Worm (Caenorhabditis elegans) whole organism, mixed stage, embryonic: ENCODE measurements around the gene F14D2.5.

Experiments used
- M03D4.4 ChIP-seq: sonication (generic microtip); optimal IDR thresholded peaks from 2 replicates; lab custom pipeline; 2017; ENCODE audit warnings: mild to moderate bottlenecking, missing genetic modification characterization, missing compliant biosample characterization
- bed-3 ChIP-seq: fragments of 200-800 bp; sonication (Bioruptor generic); optimal IDR thresholded peaks from 3 replicates; lab custom pipeline; 2018; ENCODE audit warnings: mild to moderate bottlenecking, missing genetic modification characterization, moderate library complexity, missing compliant biosample characterization
- blmp-1 ChIP-seq: fragments of 150-350 bp; optimal IDR thresholded peaks from 2 replicates; lab custom pipeline; 2014; ENCODE audit warnings: missing biosample characterization, missing genetic modification characterization
- ceh-39 ChIP-seq: fragments of 150-350 bp; optimal IDR thresholded peaks from 2 replicates; lab custom pipeline; 2014; ENCODE audit warnings: missing biosample characterization, missing genetic modification characterization
- ceh-43 ChIP-seq: fragments of 200-800 bp; sonication (Bioruptor generic); optimal IDR thresholded peaks from 2 replicates; lab custom pipeline; 2018; ENCODE audit warnings: mild to moderate bottlenecking, missing genetic modification characterization, moderate library complexity, missing compliant biosample characterization
- ceh-83 ChIP-seq: fragments of 200-800 bp; sonication (Bioruptor generic); optimal IDR thresholded peaks from 2 replicates; lab custom pipeline; 2018; ENCODE audit warnings: mild to moderate bottlenecking, missing genetic modification characterization, missing compliant biosample characterization
- ces-1 ChIP-seq: fragments of 150-350 bp; optimal IDR thresholded peaks from 2 replicates; lab custom pipeline; 2014; ENCODE audit warnings: missing biosample characterization, missing genetic modification reagents, missing genetic modification characterization
- cnd-1 ChIP-seq: fragments of 200-800 bp; sonication (Bioruptor generic); optimal IDR thresholded peaks from 2 replicates; lab custom pipeline; 2018; ENCODE audit warnings: mild to moderate bottlenecking, missing genetic modification characterization, missing compliant biosample characterization
- elt-1 ChIP-seq: sonication (generic microtip); optimal IDR thresholded peaks from 2 replicates; lab custom pipeline; 2017; ENCODE audit warnings: missing genetic modification characterization, mild to moderate bottlenecking, missing compliant biosample characterization, antibody characterized with exemption, moderate library complexity, borderline replicate concordance; ENCODE audit not compliant: insufficient read depth
- elt-3 ChIP-seq: fragments of 150-350 bp; optimal IDR thresholded peaks from 2 replicates; lab custom pipeline; 2014; ENCODE audit warnings: missing biosample characterization, missing genetic modification characterization
- ham-2 ChIP-seq: fragments of 200-800 bp; sonication (Bioruptor generic); optimal IDR thresholded peaks from 2 replicates; lab custom pipeline; 2018; ENCODE audit warnings: mild to moderate bottlenecking, missing genetic modification characterization, missing compliant biosample characterization
- hlh-1 ChIP-seq: fragments of 150-350 bp; optimal IDR thresholded peaks from 2 replicates; lab custom pipeline; 2014; ENCODE audit warnings: missing biosample characterization, missing genetic modification reagents, missing genetic modification characterization
- lin-13 ChIP-seq: fragments of 150-350 bp; optimal IDR thresholded peaks from 2 replicates; lab custom pipeline; 2014; ENCODE audit warnings: missing biosample characterization, missing genetic modification characterization
- lsy-2 ChIP-seq: fragments of 150-350 bp; optimal IDR thresholded peaks from 2 replicates; lab custom pipeline; 2014; ENCODE audit warnings: missing biosample characterization, missing genetic modification characterization
- mab-5 ChIP-seq: fragments of 150-350 bp; optimal IDR thresholded peaks from 2 replicates; lab custom pipeline; 2014; ENCODE audit warnings: missing biosample characterization, missing genetic modification characterization
- mep-1 ChIP-seq: fragments of 150-350 bp; optimal IDR thresholded peaks from 2 replicates; lab custom pipeline; 2017; ENCODE audit warnings: missing biosample characterization, missing genetic modification reagents, missing genetic modification characterization, inconsistent platforms
- mls-2 ChIP-seq: sonication (generic microtip); optimal IDR thresholded peaks from 2 replicates; lab custom pipeline; 2016; ENCODE audit warnings: mild to moderate bottlenecking, missing genetic modification characterization, moderate library complexity, missing compliant biosample characterization
- nhr-12 ChIP-seq: fragments of 150-350 bp; optimal IDR thresholded peaks from 2 replicates; lab custom pipeline; 2014; ENCODE audit warnings: missing biosample characterization, missing genetic modification characterization
- nhr-2 ChIP-seq: fragments of 150-350 bp; optimal IDR thresholded peaks from 2 replicates; lab custom pipeline; 2014; ENCODE audit warnings: missing biosample characterization, missing genetic modification characterization
- nhr-28 ChIP-seq: fragments of 150-350 bp; optimal IDR thresholded peaks from 2 replicates; lab custom pipeline; 2014; ENCODE audit warnings: missing biosample characterization, missing genetic modification characterization
- nhr-76 ChIP-seq: sonication (generic microtip); optimal IDR thresholded peaks from 2 replicates; lab custom pipeline; 2017; ENCODE audit warnings: missing biosample characterization, missing genetic modification characterization
- pha-4 ChIP-seq: fragments of 150-350 bp; optimal IDR thresholded peaks from 2 replicates; lab custom pipeline; 2018; ENCODE audit warnings: missing biosample characterization, missing genetic modification reagents, missing genetic modification characterization
- sem-2 ChIP-seq: fragments of 200-800 bp; sonication (Bioruptor generic); optimal IDR thresholded peaks from 2 replicates; lab custom pipeline; 2018; ENCODE audit warnings: mild to moderate bottlenecking, missing genetic modification characterization, missing compliant biosample characterization
- snpc-4 ChIP-seq: fragments of 150-350 bp; optimal IDR thresholded peaks from 2 replicates; lab custom pipeline; 2014; ENCODE audit warnings: missing biosample characterization, missing genetic modification characterization
- sptf-1 ChIP-seq: sonication (generic microtip); optimal IDR thresholded peaks from 2 replicates; lab custom pipeline; 2017; ENCODE audit warnings: mild to moderate bottlenecking, missing genetic modification characterization, moderate library complexity, missing compliant biosample characterization
- tbx-8 ChIP-seq: fragments of 200-800 bp; sonication (Bioruptor generic); optimal IDR thresholded peaks from 2 replicates; lab custom pipeline; 2018; ENCODE audit warnings: mild to moderate bottlenecking, missing genetic modification characterization, moderate library complexity, missing compliant biosample characterization
- unc-62 ChIP-seq: fragments of 150-350 bp; optimal IDR thresholded peaks from 2 replicates; lab custom pipeline; 2014; ENCODE audit warnings: missing biosample characterization, missing genetic modification reagents, missing genetic modification characterization
- zip-8 ChIP-seq: fragments of 150-350 bp; optimal IDR thresholded peaks from 2 replicates; lab custom pipeline; 2014; ENCODE audit warnings: missing biosample characterization, missing genetic modification characterization
- ztf-11 ChIP-seq: fragments of 150-350 bp; optimal IDR thresholded peaks from 2 replicates; lab custom pipeline; 2014; ENCODE audit warnings: missing biosample characterization, missing genetic modification characterization

Gene F14D2.5

DNA sequence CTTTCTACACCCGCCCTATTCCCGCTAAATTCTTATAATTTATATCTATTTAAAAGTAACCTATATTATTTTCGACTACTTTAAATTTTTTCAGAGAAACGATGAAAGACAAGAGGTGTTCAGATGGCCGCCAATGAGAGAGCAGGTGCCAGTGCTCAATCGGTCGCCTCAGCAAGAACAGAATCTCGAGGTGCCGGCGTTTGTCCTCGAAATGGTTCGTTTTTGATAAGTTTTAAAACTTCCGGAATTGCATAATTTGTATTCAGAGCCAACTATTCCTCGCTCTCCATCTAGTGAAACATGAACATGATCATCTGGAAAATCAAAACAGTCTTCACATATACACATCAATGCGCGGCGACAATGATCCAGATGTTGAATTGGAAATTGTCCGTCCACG lies 30.7 kb downstream of the F14D2.5 start, which contains the start of gene bath-23:
Gene bath-23, plus strand, starts transcription at position 301 of the 400 bp plus-strand sequence.
- TF ChIP-seq tbx-8, result no peak
- TF ChIP-seq ztf-11 (tag; lab: Kevin White, UChicago), result no peak
- TF ChIP-seq elt-1 (tag; lab: Kevin White, UChicago), result no peak
- no peak for TF ChIP-seq pha-4 (tag; lab: Kevin White, UChicago)
- TF ChIP-seq nhr-76 (tag; lab: Kevin White, UChicago), result no peak
- TF ChIP-seq cnd-1, result no peak
- no peak for TF ChIP-seq lsy-2
- no peak for TF ChIP-seq nhr-28 (tag; lab: Kevin White, UChicago)
- TF ChIP-seq lin-13 (tag; lab: Kevin White, UChicago), result no peak
- no peak for TF ChIP-seq nhr-2 (tag; lab: Kevin White, UChicago)
- no peak for TF ChIP-seq bed-3
- TF ChIP-seq nhr-12 (tag; lab: Kevin White, UChicago), result no peak
- no peak for TF ChIP-seq mep-1 (tag; lab: Kevin White, UChicago)
- no peak for TF ChIP-seq sem-2
- no peak for TF ChIP-seq ham-2 (GFP tag; lab: Kevin White, UChicago)

DNA sequence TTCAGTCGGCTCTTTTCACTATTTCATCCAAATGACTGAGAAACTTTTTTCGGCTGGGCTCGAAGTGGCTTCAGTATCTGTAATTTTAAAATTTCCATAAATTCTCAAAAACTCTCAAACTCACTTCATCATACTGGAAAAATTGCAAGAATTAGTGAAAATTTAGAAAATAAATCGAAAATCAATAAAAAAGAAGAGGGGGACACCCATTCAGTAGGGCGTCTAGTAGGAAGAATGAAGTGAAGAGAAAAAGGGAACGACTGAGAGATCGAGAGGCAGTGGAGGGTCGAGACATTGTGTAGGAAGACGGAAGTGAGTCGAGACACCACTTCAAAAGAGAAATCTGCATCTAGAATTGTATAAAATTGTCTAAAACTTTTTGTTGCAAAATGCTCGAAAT lies 33.5 kb downstream of the F14D2.5 start:
- TF ChIP-seq ces-1, result peak; percentile 77
- TF ChIP-seq elt-1 (tag; lab: Kevin White, UChicago), result no peak

DNA sequence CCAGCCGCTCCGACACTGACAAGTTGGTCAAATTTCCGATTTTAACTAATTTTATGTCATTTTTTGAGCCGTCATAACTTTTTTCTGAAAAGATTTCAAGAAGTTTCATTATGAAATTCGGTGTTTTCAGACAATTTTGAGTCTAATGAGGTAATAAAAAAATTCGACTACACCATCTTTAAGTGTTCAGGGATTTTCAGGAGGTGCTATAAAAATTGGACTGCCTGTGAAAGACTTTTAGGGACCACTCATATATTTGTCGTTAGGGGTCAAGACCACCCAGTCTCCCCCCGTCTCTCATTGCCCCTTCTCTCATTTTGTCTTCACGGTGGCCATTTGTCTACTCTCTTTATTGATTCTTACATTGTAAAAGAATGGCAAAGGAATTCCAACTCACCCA lies 34.4 kb downstream of the F14D2.5 start, which contains the start of gene bath-10:
Gene bath-10, plus strand, starts transcription at position 301 of the 400 bp plus-strand sequence.
- TF ChIP-seq nhr-12 (tag; lab: Kevin White, UChicago), result no peak
- peak; percentile 22 for TF ChIP-seq nhr-2 (tag; lab: Kevin White, UChicago)

DNA sequence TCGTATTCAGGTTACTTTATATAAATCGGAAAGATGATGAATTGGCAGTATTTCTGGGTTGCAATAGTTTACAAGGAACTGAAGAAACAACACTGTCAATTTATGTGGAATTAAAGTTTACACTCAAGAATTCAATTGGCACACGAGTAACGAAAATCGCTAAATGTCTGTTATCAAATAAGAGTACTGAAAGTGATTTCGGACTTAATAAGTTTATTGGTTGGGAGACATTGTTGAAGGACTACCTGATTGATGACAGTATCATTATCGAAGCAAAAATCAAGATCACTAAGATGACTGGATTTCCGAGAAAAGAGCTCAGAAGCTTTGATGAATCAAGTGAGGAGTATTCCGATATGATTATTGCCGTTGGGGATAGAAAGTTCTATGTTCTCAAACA lies 35.0 kb downstream of the F14D2.5 start:
- no peak for TF ChIP-seq bed-3
- TF ChIP-seq ceh-39 (tag; lab: Kevin White, UChicago), result no peak
- no peak for TF ChIP-seq ceh-83 (GFP tag; lab: Kevin White, UChicago)
- TF ChIP-seq elt-3 (tag; lab: Kevin White, UChicago), result no peak
- no peak for TF ChIP-seq hlh-1 (tag; lab: Kevin White, UChicago)
- TF ChIP-seq snpc-4 (tag; lab: Kevin White, UChicago), result no peak
- TF ChIP-seq elt-1 (tag; lab: Kevin White, UChicago), result no peak
- no peak for TF ChIP-seq mab-5 (tag; lab: Kevin White, UChicago)
- TF ChIP-seq ces-1, result no peak
- no peak for TF ChIP-seq unc-62 (GFP tag; lab: Kevin White, UChicago)
- TF ChIP-seq cnd-1, result no peak
- no peak for TF ChIP-seq M03D4.4 (tag; lab: Kevin White, UChicago)
- TF ChIP-seq ham-2 (GFP tag; lab: Kevin White, UChicago), result no peak
- no peak for TF ChIP-seq zip-8
- no peak for TF ChIP-seq tbx-8
- TF ChIP-seq ceh-43 (GFP tag; lab: Kevin White, UChicago), result no peak
- no peak for TF ChIP-seq sptf-1 (tag; lab: Kevin White, UChicago)
- no peak for TF ChIP-seq ztf-11 (tag; lab: Kevin White, UChicago)

DNA sequence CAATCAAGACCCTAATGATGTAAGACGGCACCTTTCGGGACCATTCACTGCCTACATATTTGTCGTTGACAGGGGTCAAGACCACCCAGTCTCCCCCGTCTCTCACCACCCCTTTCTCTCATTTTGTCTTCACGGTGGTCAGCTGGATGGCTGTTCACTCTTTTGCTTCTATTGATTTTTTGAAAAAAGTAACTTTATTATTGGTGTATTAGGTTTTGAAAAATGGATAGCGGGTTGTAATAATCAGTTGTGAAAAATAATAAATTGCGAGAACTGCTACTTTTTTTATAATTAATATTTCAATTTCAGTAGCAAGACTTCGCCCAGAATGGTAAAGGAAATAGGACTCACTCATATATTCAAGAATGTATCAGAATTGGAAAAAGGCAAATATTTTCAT lies 36.4 kb downstream of the F14D2.5 start, which contains the start of gene bath-9:
Gene bath-9, plus strand, starts transcription at position 301 of the 400 bp plus-strand sequence.
- peak; percentile 8 for TF ChIP-seq nhr-2 (tag; lab: Kevin White, UChicago)
- no peak for TF ChIP-seq hlh-1 (tag; lab: Kevin White, UChicago)
- TF ChIP-seq, all 35 proteins: peak for 1

DNA sequence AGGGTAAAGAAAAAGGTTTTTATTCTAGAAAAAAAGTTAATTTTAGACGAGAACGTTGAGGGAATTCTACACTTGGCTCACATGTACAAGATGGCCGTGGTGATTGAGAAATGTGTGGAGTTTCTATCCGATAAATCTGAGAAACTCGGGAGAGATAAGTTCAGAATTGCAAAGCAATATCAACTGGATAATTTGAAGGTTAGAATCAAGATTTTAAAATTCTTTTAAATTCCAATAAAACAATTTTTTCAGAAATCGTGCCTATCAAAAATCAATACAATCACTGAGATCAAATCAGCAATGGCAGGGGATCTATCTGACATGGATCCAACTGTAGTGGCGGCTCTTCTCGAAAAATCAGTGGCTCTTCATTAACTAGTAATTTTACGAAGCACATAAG lies 37.9 kb downstream of the F14D2.5 start, which contains the start of gene Y49F6C.2:
Gene Y49F6C.2, plus strand, starts transcription at position 301 of the 400 bp plus-strand sequence.
- TF ChIP-seq ceh-43 (GFP tag; lab: Kevin White, UChicago) (no peak), elt-3 (tag; lab: Kevin White, UChicago) (no peak), mls-2 (tag; lab: Kevin White, UChicago) (no peak), pha-4 (tag; lab: Kevin White, UChicago) (no peak), ztf-11 (tag; lab: Kevin White, UChicago) (no peak), blmp-1 (no peak)
